Worm (Caenorhabditis elegans) whole organism, L2 larva: Measurements from ENCODE around the gene mam-5.

Source experiments
- ZK546.5 ChIP-seq: sonication (generic microtip); optimal IDR thresholded peaks from 2 replicates; lab custom pipeline; 2017; ENCODE audit warnings: missing biosample characterization, missing genetic modification characterization
- elt-3 ChIP-seq: sonication (generic microtip); optimal IDR thresholded peaks from 2 replicates; lab custom pipeline; 2017; ENCODE audit warnings: missing biosample characterization, missing genetic modification characterization
- mdl-1 ChIP-seq, 2 experiments: fragments of 150-350 bp in 1 of 2; sonication (generic microtip) in 1 of 2; optimal IDR thresholded peaks; 2 replicates each; lab custom pipeline; 2017; ENCODE audit warnings: missing biosample characterization in 2 of 2, missing genetic modification characterization in 2 of 2
- nhr-10 ChIP-seq: sonication (generic microtip); optimal IDR thresholded peaks from 2 replicates; lab custom pipeline; 2017; ENCODE audit warnings: missing biosample characterization, missing genetic modification characterization
- nhr-11 ChIP-seq: fragments of 150-350 bp; optimal IDR thresholded peaks from 2 replicates; lab custom pipeline; 2014; ENCODE audit warnings: missing biosample characterization, missing genetic modification characterization
- nhr-25 ChIP-seq: fragments of 150-350 bp; sonication (generic microtip); optimal IDR thresholded peaks from 3 replicates; lab custom pipeline; 2014; ENCODE audit warnings: missing biosample characterization, missing genetic modification characterization
- nhr-6 ChIP-seq: fragments of 150-350 bp; optimal IDR thresholded peaks from 2 replicates; lab custom pipeline; 2014; ENCODE audit warnings: missing biosample characterization, missing genetic modification characterization
- nhr-77 ChIP-seq: fragments of 150-350 bp; optimal IDR thresholded peaks from 2 replicates; lab custom pipeline; 2014; ENCODE audit warnings: missing biosample characterization, missing genetic modification characterization
- snpc-4 ChIP-seq: fragments of 150-350 bp; optimal IDR thresholded peaks from 2 replicates; lab custom pipeline; 2014; ENCODE audit warnings: missing biosample characterization, missing genetic modification characterization
- unc-55 ChIP-seq: fragments of 150-350 bp; sonication (generic microtip); optimal IDR thresholded peaks from 3 replicates; lab custom pipeline; 2014; ENCODE audit warnings: missing biosample characterization, missing genetic modification reagents, missing genetic modification characterization
- unc-62 ChIP-seq: fragments of 150-350 bp; optimal IDR thresholded peaks from 2 replicates; lab custom pipeline; 2014; ENCODE audit warnings: missing biosample characterization, missing genetic modification reagents, missing genetic modification characterization
- ztf-4 ChIP-seq: fragments of 150-350 bp; optimal IDR thresholded peaks from 2 replicates; lab custom pipeline; 2014; ENCODE audit warnings: missing biosample characterization, missing genetic modification characterization

ce11 chrV:9927954-9928353, 24.5 kb upstream of the mam-5 start:
- TF ChIP-seq nhr-11 (tag; lab: Kevin White, UChicago) (no peak), snpc-4 (tag; lab: Kevin White, UChicago) (no peak), unc-55 (GFP tag; lab: Kevin White, UChicago) (no peak), nhr-6 (tag; lab: Kevin White, UChicago) (no peak), elt-3 (tag; lab: Kevin White, UChicago) (no peak), mdl-1 (tag; optimal IDR thresholded peaks at IDR 0.05; lab: Kevin White, UChicago) (no peak), unc-62 (GFP tag; lab: Kevin White, UChicago) (no peak), ztf-4 (tag; lab: Kevin White, UChicago) (no peak), nhr-77 (no peak), nhr-25 (tag; lab: Kevin White, UChicago) (no peak), ZK546.5 (tag; lab: Kevin White, UChicago) (no peak), nhr-10 (tag; lab: Kevin White, UChicago) (no peak)
